Worm (Caenorhabditis elegans): Measurements from ENCODE around the gene W02B12.16.
"Not testable (repeated sequence)": the region's sequence is repeated elsewhere in the genome, so short reads cannot be mapped to it uniquely, and the experiment has no call there.

The W02B12.16 gene

DNA sequence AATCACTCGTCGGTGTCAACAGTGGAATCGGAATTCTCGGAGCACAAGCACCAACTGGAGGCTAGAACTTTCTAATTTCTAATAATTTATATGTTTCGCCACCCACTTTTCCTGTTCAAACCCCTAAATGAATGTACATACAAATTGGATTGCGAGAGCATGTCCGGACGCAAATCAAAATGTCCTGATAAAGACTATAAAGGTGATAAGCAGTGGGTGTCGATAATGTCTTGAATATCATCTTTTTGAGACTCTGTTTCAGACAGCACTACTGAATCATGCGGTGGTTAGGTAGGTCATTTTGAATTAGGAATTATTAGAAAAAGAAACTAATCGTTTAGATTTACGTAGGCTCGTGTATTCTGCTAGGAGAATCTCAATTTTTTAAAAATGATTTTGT is 27.6 kb downstream of the W02B12.16 start, which contains the start of gene W02B12.1:
Gene W02B12.1, plus strand, starts transcription at position 269 of the 400 bp plus-strand sequence.
- TF ChIP-seq elt-2 (tag; optimal IDR thresholded peaks at IDR 0.05) (peak; percentile 40), ttx-3 (tag; optimal IDR thresholded peaks at IDR 0.05) (no peak)

DNA sequence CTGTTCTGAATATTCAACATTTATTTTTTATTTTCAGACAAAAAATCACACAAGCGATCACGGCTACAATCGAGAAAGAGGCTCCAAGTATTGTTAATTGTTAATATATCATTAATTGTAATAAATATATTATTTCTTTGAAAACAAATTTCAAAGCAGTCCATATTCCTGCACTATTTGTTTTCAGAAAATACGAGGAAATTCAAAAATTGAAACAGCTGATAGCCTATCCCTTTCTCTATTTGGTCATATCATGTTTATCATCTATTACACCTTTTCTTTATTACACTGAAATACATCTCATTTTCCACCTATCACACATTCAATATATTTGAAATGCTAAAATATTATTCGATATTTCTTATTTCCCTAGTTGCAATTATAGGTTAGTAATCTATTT is 31.3 kb downstream of the W02B12.16 start, which contains the start of gene W02B12.13:
Gene W02B12.13, plus strand, starts transcription at position 301 of the 400 bp plus-strand sequence.
- TF ChIP-seq ahr-1 (tag; optimal IDR thresholded peaks at IDR 0.05) (no peak), sox-4 (tag; optimal IDR thresholded peaks at IDR 0.05) (no peak), C38D4.7 (GFP tag; optimal IDR thresholded peaks at IDR 0.05) (no peak), ceh-45 (GFP tag; IDR thresholded peaks at IDR 0.05) (no peak), ttx-3 (tag; optimal IDR thresholded peaks at IDR 0.05) (no peak), K02D7.2 (tag; optimal IDR thresholded peaks at IDR 0.05) (no peak), C08G9.2 (tag; optimal IDR thresholded peaks at IDR 0.05) (no peak), Y22D7AL.16 (tag; optimal IDR thresholded peaks at IDR 0.05) (no peak)

ce11 chrII:11443862-11444261 is 32.4 kb downstream of the W02B12.16 start, which contains the start of gene adbp-1:
Gene adbp-1, plus strand, starts transcription at chrII:11444162.
- TF ChIP-seq odd-2 (tag; optimal IDR thresholded peaks at IDR 0.05) (no peak), sox-4 (tag; optimal IDR thresholded peaks at IDR 0.05) (no peak), ceh-9 (tag; optimal IDR thresholded peaks at IDR 0.05) (no peak)

- TF ChIP-seq hlh-30 (tag; optimal IDR thresholded peaks at IDR 0.05; ENCODE audit: insufficient read depth) (no peak), hlh-6 (tag; optimal IDR thresholded peaks at IDR 0.05) (peak; percentile 23), ceh-6 (GFP tag; optimal IDR thresholded peaks at IDR 0.05) (no peak), pqm-1 (tag; optimal IDR thresholded peaks at IDR 0.05) (no peak), sdc-2 (tag; optimal IDR thresholded peaks at IDR 0.05) (no peak), C08G9.2 (tag; optimal IDR thresholded peaks at IDR 0.05) (peak; percentile 8)
Observed at ce11 chrII:11443128-11443527, 33.2 kb downstream of the W02B12.16 start.

ce11 chrII:11442425-11442824 is 33.9 kb downstream of the W02B12.16 start, which contains the start of gene ebp-2:
Gene ebp-2, plus strand, starts transcription at chrII:11442725.
- TF ChIP-seq fkh-6 (tag; optimal IDR thresholded peaks at IDR 0.05); pqm-1 (tag; optimal IDR thresholded peaks at IDR 0.05); T23F11.4 (GFP tag; optimal IDR thresholded peaks at IDR 0.05): not testable (repeated sequence)

- TF ChIP-seq sdc-2 (tag; optimal IDR thresholded peaks at IDR 0.05) (no peak), unc-42 (tag; optimal IDR thresholded peaks at IDR 0.05) (peak; percentile 93)
Observed at ce11 chrII:11440265-11440664, 36.0 kb downstream of the W02B12.16 start, which contains the start of gene VW02B12L.2. Gene VW02B12L.2, minus strand, starts transcription at chrII:11440329.

DNA sequence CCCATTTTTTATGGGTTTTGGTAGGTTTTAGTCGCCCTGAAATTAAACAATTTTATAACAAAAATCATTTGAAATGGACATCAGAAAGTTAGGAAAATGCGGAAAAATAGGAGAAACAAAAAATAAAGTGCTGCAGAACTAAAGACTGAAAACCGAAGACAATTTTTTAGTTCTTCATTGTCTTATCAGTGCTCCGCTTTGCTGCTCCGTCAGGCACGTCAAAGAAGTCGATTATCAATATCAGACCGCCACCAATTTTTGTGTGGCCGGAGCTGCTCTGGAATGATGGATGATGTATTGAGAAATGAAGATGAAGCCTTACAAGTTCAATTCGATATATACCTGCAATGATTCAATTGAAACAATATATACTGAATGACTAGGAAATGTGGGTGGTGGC is 37.9 kb downstream of the W02B12.16 start, which contains the start of gene vha-6:
Gene vha-6, minus strand, starts transcription at position 36 of the 400 bp plus-strand sequence.
- TF ChIP-seq odd-2 (tag; optimal IDR thresholded peaks at IDR 0.05) (no peak), dve-1 (tag; optimal IDR thresholded peaks at IDR 0.05) (no peak), fkh-10 (GFP tag; optimal IDR thresholded peaks at IDR 0.05) (no peak), pha-4 (tag; optimal IDR thresholded peaks at IDR 0.05) (no peak), unc-86 (tag; optimal IDR thresholded peaks at IDR 0.05) (no peak), ceh-31 (tag; optimal IDR thresholded peaks at IDR 0.05) (no peak), nfya-1 (tag; optimal IDR thresholded peaks at IDR 0.05) (no peak), fkh-6 (tag; optimal IDR thresholded peaks at IDR 0.05) (no peak), sox-4 (tag; optimal IDR thresholded peaks at IDR 0.05) (no peak), nhr-232 (tag; optimal IDR thresholded peaks at IDR 0.05) (no peak), ceh-48 (tag; optimal IDR thresholded peaks at IDR 0.05) (no peak), pha-2 (tag; optimal IDR thresholded peaks at IDR 0.05) (no peak), hlh-8 (tag; optimal IDR thresholded peaks at IDR 0.05) (no peak), npax-4 (tag; optimal IDR thresholded peaks at IDR 0.05) (no peak), ceh-34 (tag; optimal IDR thresholded peaks at IDR 0.05) (no peak), K09A11.1 (tag; optimal IDR thresholded peaks at IDR 0.05; ENCODE audit: insufficient read depth) (no peak), Y22D7AL.16 (tag; optimal IDR thresholded peaks at IDR 0.05) (no peak), C08G9.2 (tag; optimal IDR thresholded peaks at IDR 0.05) (no peak)

Data from whole organism, late embryonic.